Fruit fly (Drosophila melanogaster): ENCODE data around the gene Prx6a.
A peak's percentile ranks its signal among the peaks of the same experiment; 100 is the strongest.

DNA sequence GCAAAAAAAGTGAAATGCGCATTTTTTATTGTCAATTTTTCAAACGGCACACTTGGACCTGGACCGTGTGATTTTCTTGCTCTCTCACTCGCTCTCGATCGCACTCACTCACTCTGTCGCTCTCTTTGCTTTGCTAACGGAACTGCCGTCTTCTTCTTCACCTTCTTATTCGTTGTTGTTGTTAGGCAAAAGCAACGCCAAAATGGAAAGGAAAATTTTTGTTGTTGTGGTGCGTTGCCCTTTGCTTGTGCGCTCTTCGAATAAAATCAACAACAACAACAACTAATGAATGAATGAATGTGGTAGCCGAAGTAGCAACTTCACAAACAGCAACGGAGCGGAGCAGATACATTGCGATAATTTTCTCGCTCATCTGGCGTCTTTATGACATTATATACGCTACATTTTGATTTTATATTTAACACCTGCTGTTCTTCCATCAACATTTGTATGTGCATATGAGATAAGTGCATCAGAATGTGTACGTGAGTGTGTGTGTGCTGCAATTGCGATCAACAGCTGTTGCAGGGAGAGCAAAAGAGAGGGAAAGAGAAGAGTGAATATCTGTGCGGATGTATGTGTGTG is 10.9 kb upstream of the Prx6a start:
- no peak for TF ChIP-seq pan (optimal IDR thresholded peaks at IDR 0.05)
- TF ChIP-seq CG32264 (GFP tag; optimal IDR thresholded peaks at IDR 0.05): no peak
- TF ChIP-seq Dif (GFP tag; optimal IDR thresholded peaks at IDR 0.05; ENCODE audit: partially characterized antibody): peak; percentile 71
- no peak for TF ChIP-seq lola (GFP tag; optimal IDR thresholded peaks at IDR 0.05)
- TF ChIP-seq GATAd (GFP tag; optimal IDR thresholded peaks at IDR 0.05): no peak
- no peak for TF ChIP-seq Hnf4 (GFP tag; optimal IDR thresholded peaks at IDR 0.05)
- peak; percentile 63 for TF ChIP-seq Rel (GFP tag; optimal IDR thresholded peaks at IDR 0.05)
- TF ChIP-seq Rel (tag; optimal IDR thresholded peaks at IDR 0.05): peak; percentile 39
- peak; percentile 15 for TF ChIP-seq rgr (GFP tag; optimal IDR thresholded peaks at IDR 0.05)

Data from whole organism, wandering third instar larva.